Worm (Caenorhabditis elegans) whole organism, L4 larva: Measurements from ENCODE around the gene fbxb-48.
A peak's percentile ranks its signal among the peaks of the same experiment; 100 is the strongest.

ENCODE experiments used
- D1046.2 ChIP-seq: fragments of 200-800 bp; sonication (Bioruptor generic); IDR thresholded peaks from 2 replicates; pipeline ENCODE4 v1.3.6; 2022; ENCODE audit warnings: missing genetic modification characterization, missing compliant biosample characterization
- F10B5.3 ChIP-seq: sonication (generic microtip); optimal IDR thresholded peaks from 2 replicates; lab custom pipeline; 2016; ENCODE audit warnings: mild to moderate bottlenecking, missing genetic modification characterization, missing compliant biosample characterization
- F26F4.8 ChIP-seq: fragments of 200-800 bp; sonication (Bioruptor generic); conservative IDR thresholded peaks from 2 replicates; pipeline ENCODE4 v1.3.6; 2022; ENCODE audit warnings: missing genetic modification characterization, missing compliant biosample characterization
- F37D6.2 ChIP-seq: sonication (generic microtip); optimal IDR thresholded peaks from 2 replicates; lab custom pipeline; 2016; ENCODE audit warnings: mild to moderate bottlenecking, missing genetic modification characterization, missing compliant biosample characterization
- F44E2.7 ChIP-seq: fragments of 200-800 bp; sonication (Bioruptor generic); IDR thresholded peaks from 2 replicates; pipeline ENCODE4 v2.1.2; 2022; ENCODE audit warnings: missing genetic modification characterization, missing compliant biosample characterization
- F49E8.2 ChIP-seq: sonication (generic microtip); optimal IDR thresholded peaks from 2 replicates; lab custom pipeline; 2016; ENCODE audit warnings: missing compliant biosample characterization, mild to moderate bottlenecking, missing genetic modification characterization, borderline replicate concordance
- R02D3.7 ChIP-seq: fragments of 150-350 bp; sonication (generic microtip); optimal IDR thresholded peaks from 3 replicates; lab custom pipeline; 2014; ENCODE audit warnings: missing biosample characterization, missing genetic modification characterization
- T26A8.4 ChIP-seq: fragments of 200-800 bp; sonication (Bioruptor generic); IDR thresholded peaks from 2 replicates; pipeline ENCODE4 v1.3.6; 2022; ENCODE audit warnings: missing genetic modification characterization, missing compliant biosample characterization
- Y48G9A.11 ChIP-seq: fragments of 200-800 bp; sonication (Bioruptor generic); IDR thresholded peaks from 2 replicates; pipeline ENCODE4 v1.3.6; 2022; ENCODE audit warnings: missing genetic modification reagents, missing genetic modification characterization, missing compliant biosample characterization
- Y5F2A.4 ChIP-seq: fragments of 200-800 bp; sonication (Bioruptor generic); optimal IDR thresholded peaks from 2 replicates; lab custom pipeline; 2018; ENCODE audit warnings: mild to moderate bottlenecking, missing genetic modification characterization, missing compliant biosample characterization
- aha-1 ChIP-seq: fragments of 150-350 bp; peaks from one replicate; lab custom pipeline; 2014; ENCODE audit warnings: missing biosample characterization, missing genetic modification characterization
- daf-8 ChIP-seq: fragments of 200-800 bp; sonication (Bioruptor generic); IDR thresholded peaks from 2 replicates; pipeline ENCODE4 v1.3.6; 2022; ENCODE audit warnings: missing genetic modification characterization, missing compliant biosample characterization
- dmd-8 ChIP-seq: fragments of 200-800 bp; sonication (Bioruptor generic); IDR thresholded peaks from 2 replicates; pipeline ENCODE4 v1.3.6; 2022; ENCODE audit warnings: missing genetic modification characterization, missing compliant biosample characterization
- dpl-1 ChIP-seq: fragments of 150-350 bp; optimal IDR thresholded peaks from 2 replicates; lab custom pipeline; 2014; ENCODE audit warnings: missing biosample characterization, missing genetic modification reagents, missing genetic modification characterization
- dve-1 ChIP-seq: sonication (generic microtip); optimal IDR thresholded peaks from 2 replicates; lab custom pipeline; 2017; ENCODE audit warnings: antibody characterized with exemption, mild to moderate bottlenecking, missing genetic modification characterization, missing compliant biosample characterization; ENCODE audit not compliant: insufficient read depth
- egl-27 ChIP-seq: sonication (generic microtip); optimal IDR thresholded peaks from 3 replicates; lab custom pipeline; 2017; ENCODE audit warnings: missing biosample characterization, missing genetic modification reagents, missing genetic modification characterization
- fkh-10 ChIP-seq: fragments of 150-350 bp; optimal IDR thresholded peaks from 2 replicates; lab custom pipeline; 2014; ENCODE audit warnings: missing biosample characterization, missing genetic modification reagents, missing genetic modification characterization
- fos-1 ChIP-seq: fragments of 150-350 bp; optimal IDR thresholded peaks from 2 replicates; lab custom pipeline; 2014; ENCODE audit warnings: missing biosample characterization, missing genetic modification characterization
- lin-1 ChIP-seq: fragments of 200-800 bp; sonication (Bioruptor generic); IDR thresholded peaks from 2 replicates; pipeline ENCODE4 v1.3.6; 2022; ENCODE audit warnings: missing genetic modification reagents, missing genetic modification characterization, missing compliant biosample characterization
- lin-13 ChIP-seq: fragments of 150-350 bp; optimal IDR thresholded peaks from 2 replicates; lab custom pipeline; 2014; ENCODE audit warnings: missing biosample characterization, missing genetic modification reagents, missing genetic modification characterization
- lin-38 ChIP-seq: fragments of 200-800 bp; sonication (Bioruptor generic); IDR thresholded peaks from 2 replicates; pipeline ENCODE4 v1.3.6; 2022; ENCODE audit warnings: missing genetic modification reagents, missing genetic modification characterization, missing compliant biosample characterization
- lin-39 ChIP-seq: fragments of 150-350 bp; optimal IDR thresholded peaks from 2 replicates; lab custom pipeline; 2014; ENCODE audit warnings: missing biosample characterization, missing genetic modification reagents, missing genetic modification characterization
- lir-3 ChIP-seq: sonication (generic microtip); optimal IDR thresholded peaks from 2 replicates; lab custom pipeline; 2016; ENCODE audit warnings: mild to moderate bottlenecking, missing genetic modification characterization, missing compliant biosample characterization
- lsy-2 ChIP-seq, 2 experiments: fragments of 150-350 bp in 1 of 2; sonication (generic microtip) in 1 of 2; optimal IDR thresholded peaks; 2 replicates each; lab custom pipeline; 2014 to 2017; ENCODE audit warnings: missing biosample characterization in 2 of 2, missing genetic modification characterization in 2 of 2
- mdl-1 ChIP-seq, 2 experiments: fragments of 150-350 bp in 1 of 2; sonication (generic microtip) in 1 of 2; optimal IDR thresholded peaks; 2 replicates each; lab custom pipeline; 2014 to 2017; ENCODE audit warnings: missing biosample characterization in 2 of 2, missing genetic modification characterization in 2 of 2
- mxl-3 ChIP-seq: fragments of 200-800 bp; sonication (Bioruptor generic); optimal IDR thresholded peaks from 2 replicates; lab custom pipeline; 2018; ENCODE audit warnings: mild to moderate bottlenecking, missing genetic modification characterization, missing compliant biosample characterization
- nhr-76 ChIP-seq: fragments of 150-350 bp; optimal IDR thresholded peaks from 2 replicates; lab custom pipeline; 2014; ENCODE audit warnings: missing biosample characterization, missing genetic modification characterization
- php-3 ChIP-seq: fragments of 200-800 bp; sonication (Bioruptor generic); IDR thresholded peaks from 2 replicates; pipeline ENCODE4 v1.3.6; 2022; ENCODE audit warnings: missing genetic modification reagents, missing genetic modification characterization, missing compliant biosample characterization
- snpc-4 ChIP-seq: fragments of 150-350 bp; optimal IDR thresholded peaks from 2 replicates; lab custom pipeline; 2014; ENCODE audit warnings: missing biosample characterization, missing genetic modification characterization
- spr-3 ChIP-seq: fragments of 200-800 bp; sonication (Bioruptor generic); optimal IDR thresholded peaks from 2 replicates; lab custom pipeline; 2018; ENCODE audit warnings: mild to moderate bottlenecking, missing genetic modification characterization, missing compliant biosample characterization
- unc-130 ChIP-seq: sonication (generic microtip); optimal IDR thresholded peaks from 2 replicates; lab custom pipeline; 2016; ENCODE audit warnings: missing genetic modification reagents, missing genetic modification characterization, missing compliant biosample characterization
- unc-39 ChIP-seq: sonication (generic microtip); optimal IDR thresholded peaks from 2 replicates; lab custom pipeline; 2017; ENCODE audit warnings: missing biosample characterization, missing genetic modification characterization
- unc-62 ChIP-seq, 3 experiments: fragments of 150-350 bp in 1 of 3; sonication (generic microtip); optimal IDR thresholded peaks in 2 of 3; peaks in 1 of 3; 1 replicate in 1 of 3; 2 replicates in 2 of 3; lab custom pipeline; 2014 to 2017; ENCODE audit warnings: missing biosample characterization in 3 of 3, missing genetic modification characterization in 3 of 3, missing genetic modification reagents in 3 of 3, missing genotype in 1 of 3

The fbxb-48 gene

ce11 chrII:1714772-1715353, 4.2 kb downstream of the fbxb-48 start, which contains the start of gene btb-6:
Gene btb-6, plus strand, starts transcription at chrII:1715303.
- TF ChIP-seq unc-130 (GFP tag; lab: Kevin White, UChicago), result no peak
- TF ChIP-seq D1046.2, result no peak
- TF ChIP-seq unc-39 (tag; lab: Kevin White, UChicago), result no peak
- TF ChIP-seq mdl-1 (tag; optimal IDR thresholded peaks at IDR 0.05; lab: Kevin White, UChicago), result no peak
- no peak for TF ChIP-seq F10B5.3 (tag; lab: Kevin White, UChicago)
- TF ChIP-seq egl-27 (tag; lab: Kevin White, UChicago), result no peak
- no peak for TF ChIP-seq mxl-3
- TF ChIP-seq snpc-4 (tag; lab: Kevin White, UChicago), result no peak
- TF ChIP-seq T26A8.4 (GFP tag; lab: Robert Waterston, UW), result no peak
- TF ChIP-seq F26F4.8 (GFP tag; lab: Robert Waterston, UW), result no peak

ce11 chrII:1712938-1713337, 6.1 kb downstream of the fbxb-48 start, which contains the start of gene btb-7:
Gene btb-7, plus strand, starts transcription at chrII:1713238.
- no peak for TF ChIP-seq php-3 (GFP tag; lab: Robert Waterston, UW)
- no peak for TF ChIP-seq lir-3 (tag; lab: Kevin White, UChicago)
- no peak for TF ChIP-seq Y5F2A.4 (GFP tag; lab: Kevin White, UChicago)
- no peak for TF ChIP-seq F37D6.2 (tag; lab: Kevin White, UChicago)
- no peak for TF ChIP-seq lin-13 (GFP tag; lab: Kevin White, UChicago)
- no peak for TF ChIP-seq fkh-10 (GFP tag; lab: Kevin White, UChicago)
- no peak for TF ChIP-seq unc-62 (GFP tag; optimal IDR thresholded peaks at IDR 0.05 in 1 of 2; lab: Kevin White, UChicago)
- TF ChIP-seq unc-62 (tag; optimal IDR thresholded peaks at IDR 0.05; lab: Kevin White, UChicago), result no peak
- TF ChIP-seq lin-38 (GFP tag; lab: Robert Waterston, UW), result no peak
- no peak for TF ChIP-seq spr-3 (GFP tag; lab: Kevin White, UChicago)
- TF ChIP-seq daf-8 (GFP tag; lab: Robert Waterston, UW), result no peak

ce11 chrII:1709959-1710358, 9.1 kb downstream of the fbxb-48 start, which contains the start of gene fbxa-184:
Gene fbxa-184, plus strand, starts transcription at chrII:1710259.
- TF ChIP-seq unc-62 (GFP tag; optimal IDR thresholded peaks at IDR 0.05 in 1 of 2; lab: Kevin White, UChicago) (no peak), unc-62 (tag; optimal IDR thresholded peaks at IDR 0.05; lab: Kevin White, UChicago) (no peak), fos-1 (no peak), fkh-10 (GFP tag; lab: Kevin White, UChicago) (no peak), dpl-1 (GFP tag; lab: Kevin White, UChicago) (no peak), aha-1 (tag; lab: Kevin White, UChicago) (peak; percentile 28)

ce11 chrII:1706385-1706784, 12.7 kb downstream of the fbxb-48 start, which contains the start of gene sdz-18:
Gene sdz-18, minus strand, starts transcription at chrII:1706485.
- TF ChIP-seq aha-1 (tag; lab: Kevin White, UChicago) (peak; percentile 44), dpl-1 (GFP tag; lab: Kevin White, UChicago) (no peak)

- no peak for TF ChIP-seq Y48G9A.11 (GFP tag; lab: Robert Waterston, UW)
- TF ChIP-seq R02D3.7 (tag; lab: Kevin White, UChicago), result no peak
These were observed 15.7 kb downstream of the fbxb-48 start, which contains the start of gene fbxb-47 for ce11 chrII:1703363-1703762. Gene fbxb-47, minus strand, starts transcription at chrII:1703463.

ce11 chrII:1700518-1701091, 18.4 kb downstream of the fbxb-48 start:
- TF ChIP-seq dmd-8, result 0 out of 2 replicates have a peak, but pooled peaks have one; percentile 48

ce11 chrII:1695861-1696260, 23.2 kb downstream of the fbxb-48 start, which contains the start of gene F58E1.13:
Gene F58E1.13, minus strand, starts transcription at chrII:1695872.
- TF ChIP-seq lsy-2 (tag; optimal IDR thresholded peaks at IDR 0.05; lab: Kevin White, UChicago), result no peak
- TF ChIP-seq T26A8.4 (GFP tag; lab: Robert Waterston, UW), result no peak
- no peak for TF ChIP-seq F49E8.2 (tag; lab: Kevin White, UChicago)
- no peak for TF ChIP-seq fkh-10 (GFP tag; lab: Kevin White, UChicago)
- TF ChIP-seq F26F4.8 (GFP tag; lab: Robert Waterston, UW), result no peak
- TF ChIP-seq mxl-3, result no peak
- no peak for TF ChIP-seq F44E2.7 (GFP tag; lab: Robert Waterston, UW)
- no peak for TF ChIP-seq lin-1
- no peak for TF ChIP-seq nhr-76 (tag; lab: Kevin White, UChicago)
- no peak for TF ChIP-seq lin-39 (tag; lab: Kevin White, UChicago)
- no peak for TF ChIP-seq unc-62 (GFP tag; optimal IDR thresholded peaks at IDR 0.05 in 1 of 2; lab: Kevin White, UChicago)
- TF ChIP-seq unc-62 (tag; optimal IDR thresholded peaks at IDR 0.05; lab: Kevin White, UChicago), result no peak
- TF ChIP-seq dve-1 (tag; lab: Kevin White, UChicago), result no peak
